Worm (Caenorhabditis elegans) whole organism, late embryonic: ENCODE results near the gene fbxb-103.

Experiments
- Y22D7AL.16 ChIP-seq: sonication (generic microtip); optimal IDR thresholded peaks from 2 replicates; lab custom pipeline; 2016; ENCODE audit warnings: missing genetic modification characterization, missing compliant biosample characterization
- ama-1 ChIP-seq: fragments of 150-350 bp; optimal IDR thresholded peaks from 2 replicates; lab custom pipeline; 2014
- ceh-30 ChIP-seq: fragments of 150-350 bp; optimal IDR thresholded peaks from 2 replicates; lab custom pipeline; 2014; ENCODE audit warnings: missing biosample characterization, missing genetic modification characterization
- ceh-9 ChIP-seq: sonication (generic microtip); optimal IDR thresholded peaks from 2 replicates; lab custom pipeline; 2016; ENCODE audit warnings: mild to moderate bottlenecking, missing genetic modification characterization, inconsistent platforms, missing compliant biosample characterization
- nhr-232 ChIP-seq: sonication (generic microtip); optimal IDR thresholded peaks from 2 replicates; lab custom pipeline; 2016; ENCODE audit warnings: missing genetic modification characterization, missing compliant biosample characterization
- tbx-2 ChIP-seq: sonication (generic microtip); optimal IDR thresholded peaks from 2 replicates; lab custom pipeline; 2016; ENCODE audit warnings: missing genetic modification characterization, missing compliant biosample characterization

DNA sequence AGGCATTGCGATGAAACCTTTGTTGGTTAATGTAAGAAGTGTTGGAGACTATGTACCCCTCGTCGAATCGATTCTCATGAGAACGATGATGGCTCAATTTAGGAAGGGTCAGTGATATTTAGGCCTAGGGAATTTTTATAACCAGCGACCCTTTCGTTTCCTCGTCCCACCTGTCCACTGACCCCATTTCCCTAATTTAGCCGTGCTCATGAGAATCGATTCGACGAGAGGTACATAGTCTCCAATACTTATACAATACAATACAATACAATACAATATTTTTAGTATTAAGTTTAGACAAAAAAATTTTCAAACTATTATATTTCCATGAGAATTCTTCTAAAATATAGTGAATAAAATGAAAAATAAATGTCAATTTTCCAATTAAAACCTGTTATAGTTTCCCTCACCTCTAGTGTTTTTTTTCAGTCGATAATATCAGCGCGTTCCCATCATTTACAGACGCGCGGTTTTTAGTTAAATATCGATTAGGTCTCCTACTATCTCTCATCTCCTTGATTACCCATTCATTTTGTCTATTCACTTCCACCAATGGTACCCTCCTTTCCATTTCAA lies at the start of gene fbxb-103, which contains the start of gene F53C3.11:
- no peak for TF ChIP-seq nhr-232 (tag; lab: Kevin White, UChicago)
- TF ChIP-seq ceh-9 = no peak
- TF ChIP-seq Y22D7AL.16 (tag; lab: Kevin White, UChicago) = no peak
- no peak for TF ChIP-seq ceh-30
- no peak for TF ChIP-seq tbx-2 (tag; lab: Kevin White, UChicago)
- no peak for TF ChIP-seq ama-1 (lab: Kevin White, UChicago)
